Worm (Caenorhabditis elegans): ENCODE results near the gene Y116A8C.24.

- TF ChIP-seq ZK546.5 (tag; optimal IDR thresholded peaks at IDR 0.05) (no peak), ama-1 (optimal IDR thresholded peaks at IDR 0.05) (no peak), lsy-2 (tag; optimal IDR thresholded peaks at IDR 0.05) (no peak), ztf-1 (GFP tag; conservative IDR thresholded peaks at IDR 0.05) (no peak), snpc-4 (tag; optimal IDR thresholded peaks at IDR 0.05) (no peak), sma-3 (GFP tag; optimal IDR thresholded peaks at IDR 0.05) (no peak), sma-9 (GFP tag; optimal IDR thresholded peaks at IDR 0.05) (no peak), sma-9 (tag; optimal IDR thresholded peaks at IDR 0.05) (no peak), ztf-4 (tag; optimal IDR thresholded peaks at IDR 0.05) (no peak), unc-62 (GFP tag; optimal IDR thresholded peaks at IDR 0.05) (no peak)
Measured at ce11 chrIV:17045691-17046090, 25.0 kb downstream of the Y116A8C.24 start, which contains the start of gene clec-195.
